Fruit fly (Drosophila melanogaster) whole organism, pupa: ENCODE results near the gene CG6126.

Source experiments
- CG12605 ChIP-seq: fragments of 200-800 bp; sonication (Bioruptor generic); IDR thresholded peaks from 2 replicates; pipeline ENCODE4 v1.3.6; 2022; ENCODE audit warnings: missing biosample characterization, missing genetic modification characterization
- CG13204 ChIP-seq: fragments of 200-800 bp; sonication (Bioruptor generic); optimal IDR thresholded peaks from 2 replicates; lab custom pipeline; 2018; ENCODE audit warnings: missing biosample characterization, mild to moderate bottlenecking, missing genetic modification characterization, moderate library complexity
- CG14655 ChIP-seq: fragments of 200-800 bp; sonication (Bioruptor generic); optimal IDR thresholded peaks from 3 replicates; lab custom pipeline; 2017; ENCODE audit warnings: mild to moderate bottlenecking, missing biosample characterization, missing genetic modification reagents, missing genetic modification characterization
- CG15710 ChIP-seq: fragments of 200-800 bp; sonication (Bioruptor generic); optimal IDR thresholded peaks from 2 replicates; lab custom pipeline; 2018; ENCODE audit warnings: missing biosample characterization, mild to moderate bottlenecking, missing genetic modification characterization, moderate library complexity
- CG17806 ChIP-seq: fragments of 200-800 bp; sonication (Bioruptor generic); optimal IDR thresholded peaks from 2 replicates; lab custom pipeline; 2018; ENCODE audit warnings: missing biosample characterization, mild to moderate bottlenecking, missing genetic modification characterization, moderate library complexity
- CG32121 ChIP-seq: fragments of 200-800 bp; sonication (Bioruptor generic); IDR thresholded peaks from 2 replicates; pipeline ENCODE4 v1.3.6; 2022; ENCODE audit warnings: missing biosample characterization, missing genetic modification characterization
- CG8159 ChIP-seq: fragments of 200-800 bp; sonication (Bioruptor generic); optimal IDR thresholded peaks from 3 replicates; lab custom pipeline; 2018; ENCODE audit warnings: missing biosample characterization, mild to moderate bottlenecking, missing genetic modification characterization, moderate library complexity
- CG8301 ChIP-seq: fragments of 200-800 bp; sonication (Bioruptor generic); optimal IDR thresholded peaks from 2 replicates; lab custom pipeline; 2018; ENCODE audit warnings: missing biosample characterization, mild to moderate bottlenecking, missing genetic modification characterization
- Ets98B ChIP-seq: fragments of 200-800 bp; sonication (Bioruptor generic); IDR thresholded peaks from 2 replicates; pipeline ENCODE4 v1.3.6; 2022; ENCODE audit warnings: missing biosample characterization, missing genetic modification characterization
- Pif1A ChIP-seq: fragments of 200-800 bp; sonication (Bioruptor generic); optimal IDR thresholded peaks from 3 replicates; lab custom pipeline; 2016; ENCODE audit warnings: missing biosample characterization, missing genetic modification characterization
- Pif1B ChIP-seq: fragments of 200-800 bp; sonication (Bioruptor generic); optimal IDR thresholded peaks from 3 replicates; lab custom pipeline; 2016; ENCODE audit warnings: missing biosample characterization, missing genetic modification characterization
- fd96Ca ChIP-seq: fragments of 200-800 bp; sonication (Bioruptor generic); IDR thresholded peaks from 3 replicates; pipeline ENCODE4 v1.3.6; 2022; ENCODE audit warnings: missing biosample characterization, missing genetic modification characterization
- gl ChIP-seq: fragments of 200-800 bp; sonication (Bioruptor generic); optimal IDR thresholded peaks from 2 replicates; lab custom pipeline; 2018; ENCODE audit warnings: missing biosample characterization, mild to moderate bottlenecking, missing genetic modification characterization

DNA sequence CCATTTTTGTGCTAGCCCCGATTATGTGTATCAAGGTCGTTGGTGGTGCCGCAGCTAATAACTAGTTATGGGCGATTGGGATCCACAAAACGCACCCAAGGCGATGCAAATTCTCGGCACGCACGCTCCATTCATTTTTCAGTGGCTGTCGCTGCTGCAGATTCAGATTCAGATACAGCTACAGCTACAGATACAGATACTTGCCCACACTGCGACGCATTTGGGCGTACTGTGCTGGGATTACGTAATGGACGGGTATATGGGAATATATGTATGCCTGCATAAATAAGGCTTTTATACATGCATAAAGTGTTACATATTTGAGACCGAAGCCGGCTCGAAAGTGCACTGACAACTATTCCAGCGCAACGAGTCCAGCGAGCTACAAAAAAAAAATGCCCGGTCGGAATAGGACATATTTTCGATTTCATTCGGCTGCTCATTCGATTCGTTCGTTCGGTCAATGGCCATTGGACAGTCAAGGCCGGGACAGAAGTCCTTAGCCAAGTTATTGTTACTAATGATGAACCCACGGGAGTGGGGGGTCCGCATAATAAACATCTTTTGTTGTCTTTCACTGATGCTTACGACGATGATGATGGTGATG lies 20.5 kb downstream of the CG6126 start:
- TF ChIP-seq fd96Ca (GFP tag; lab: Robert Waterston, UW) (no peak; the same call in 2 of the 3 replicates), CG17806 (tag; lab: Kevin White, UChicago) (no peak), CG14655 (GFP tag; lab: Kevin White, UChicago) (no peak), CG8159 (no peak), Pif1A (GFP tag; lab: Kevin White, UChicago) (no peak), gl (tag; lab: Kevin White, UChicago) (no peak), Pif1B (GFP tag; lab: Kevin White, UChicago) (no peak), Ets98B (GFP tag; lab: Robert Waterston, UW) (no peak), CG13204 (GFP tag; lab: Kevin White, UChicago) (no peak), CG15710 (tag; lab: Kevin White, UChicago) (no peak), CG8301 (tag; lab: Kevin White, UChicago) (no peak), CG32121 (no peak), CG12605 (GFP tag; lab: Robert Waterston, UW) (no peak)
